Worm (Caenorhabditis elegans): ENCODE results near the gene gpn-1.

- peak; percentile 9 for TF ChIP-seq ceh-82 (tag; optimal IDR thresholded peaks at IDR 0.05)
- peak; percentile 78 for TF ChIP-seq lin-11 (tag; optimal IDR thresholded peaks at IDR 0.05)
- TF ChIP-seq lsy-2 (tag; optimal IDR thresholded peaks at IDR 0.05), result peak; percentile 19 to 71
- no peak for TF ChIP-seq blmp-1 (tag; optimal IDR thresholded peaks at IDR 0.05; ENCODE audit: insufficient read depth)
- TF ChIP-seq nhr-6 (tag; optimal IDR thresholded peaks at IDR 0.05), result peak; percentile 3
- TF ChIP-seq lin-13 (GFP tag; optimal IDR thresholded peaks at IDR 0.05), result peak; percentile 70
- TF ChIP-seq F13H6.1 (tag; optimal IDR thresholded peaks at IDR 0.05), result peak; percentile 98
- TF ChIP-seq nhr-12 (tag; optimal IDR thresholded peaks at IDR 0.05), result peak; percentile 1
- TF ChIP-seq snpc-4 (tag; optimal IDR thresholded peaks at IDR 0.05), result peak; percentile 2
- peak; percentile 73 for TF ChIP-seq nhr-21 (tag; optimal IDR thresholded peaks at IDR 0.05)
- no peak for TF ChIP-seq dmd-4 (tag; optimal IDR thresholded peaks at IDR 0.05)
- no peak for TF ChIP-seq nhr-237 (tag; optimal IDR thresholded peaks at IDR 0.05)
Observed at ce11 chrX:15707366-15707892, 25.9 kb downstream of the gpn-1 start.

All from whole organism, L2 larva.